Worm (Caenorhabditis elegans): Measurements from ENCODE around the gene H04D03.4.

ce11 chrIII:10462935-10463548 lies 12.1 kb upstream of the H04D03.4 start:
- TF ChIP-seq unc-62 (GFP tag; optimal IDR thresholded peaks at IDR 0.05) (no peak), pag-3 (tag; optimal IDR thresholded peaks at IDR 0.05; ENCODE audit: borderline replicate concordance, insufficient read depth) (no peak), nhr-12 (tag; optimal IDR thresholded peaks at IDR 0.05) (no peak), lin-39 (tag; optimal IDR thresholded peaks at IDR 0.05) (no peak), ceh-8 (GFP tag; optimal IDR thresholded peaks at IDR 0.05) (no peak), zag-1 (tag; optimal IDR thresholded peaks at IDR 0.05) (no peak), elt-2 (tag; optimal IDR thresholded peaks at IDR 0.05) (no peak), C16A3.4 (tag; optimal IDR thresholded peaks at IDR 0.05) (no peak), unc-30 (tag; optimal IDR thresholded peaks at IDR 0.05) (no peak), ama-1 (optimal IDR thresholded peaks at IDR 0.05) (no peak), skn-1 (tag; optimal IDR thresholded peaks at IDR 0.05) (no peak), sptf-1 (tag; optimal IDR thresholded peaks at IDR 0.05) (no peak)
